Worm (Caenorhabditis elegans): ENCODE results near the gene dao-3.

ce11 chrX:8107921-8108320 is 21.6 kb upstream of the dao-3 start, which contains the start of gene K07E3.9:
- TF ChIP-seq ceh-45 (GFP tag; IDR thresholded peaks at IDR 0.05) = no peak
- no peak for TF ChIP-seq sdc-2 (tag; optimal IDR thresholded peaks at IDR 0.05)
- no peak for TF ChIP-seq fax-1 (tag; optimal IDR thresholded peaks at IDR 0.05)
- TF ChIP-seq pag-3 (tag; optimal IDR thresholded peaks at IDR 0.05; ENCODE audit: borderline replicate concordance) = no peak
- TF ChIP-seq hlh-8 (tag; optimal IDR thresholded peaks at IDR 0.05) = no peak
- TF ChIP-seq sox-2 (GFP tag; IDR thresholded peaks at IDR 0.05) = no peak
- TF ChIP-seq nhr-11 (tag; optimal IDR thresholded peaks at IDR 0.05) = no peak
- TF ChIP-seq tbx-2 (tag; optimal IDR thresholded peaks at IDR 0.05) = no peak
- no peak for TF ChIP-seq ceh-9 (tag; optimal IDR thresholded peaks at IDR 0.05)
- no peak for TF ChIP-seq unc-3 (GFP tag; conservative IDR thresholded peaks at IDR 0.05)
- no peak for TF ChIP-seq unc-3 (tag; optimal IDR thresholded peaks at IDR 0.05)

Measured in whole organism, late embryonic.